Worm (Caenorhabditis elegans): ENCODE data around the gene msp-57.

DNA sequence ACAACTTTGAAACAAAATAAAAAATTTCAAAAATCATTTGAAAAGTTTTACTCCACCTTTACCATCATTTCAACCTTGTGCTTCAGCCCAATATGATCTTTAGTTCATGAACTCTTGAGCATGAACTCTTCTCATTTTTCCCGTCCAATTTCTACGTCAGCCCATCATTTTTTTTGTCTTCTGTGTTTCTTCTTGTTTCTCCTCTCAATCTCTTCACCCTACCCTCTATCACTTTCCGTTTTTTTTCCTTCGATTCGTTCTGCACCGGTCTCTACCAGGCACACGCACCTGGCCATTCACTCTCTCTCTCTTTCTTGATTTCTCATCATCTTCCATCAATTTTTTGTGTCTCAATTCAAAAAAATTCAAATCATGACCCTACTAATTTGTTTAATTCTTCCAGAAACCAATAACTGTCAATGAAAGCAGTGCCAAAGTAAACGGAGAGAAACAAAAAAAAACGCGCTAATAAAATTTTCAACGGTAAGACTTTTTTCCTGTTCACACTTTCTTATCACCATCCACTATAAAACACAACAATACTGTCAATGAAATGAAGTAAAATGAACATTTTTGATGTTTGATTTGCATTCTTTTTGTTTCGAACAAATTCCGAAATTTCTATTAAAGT, 20.6 kb downstream of the msp-57 start, which contains the start of gene pygo-1:
- TF ChIP-seq cog-1 (tag; optimal IDR thresholded peaks at IDR 0.05) (no peak), flt-1 (GFP tag; IDR thresholded peaks at IDR 0.05) (no peak), ztf-29 (GFP tag; IDR thresholded peaks at IDR 0.05) (no peak), ztf-23 (GFP tag; IDR thresholded peaks at IDR 0.05) (no peak), ref-1 (GFP tag; conservative IDR thresholded peaks at IDR 0.05) (no peak), T22C8.4 (GFP tag; IDR thresholded peaks at IDR 0.05) (no peak), klf-2 (GFP tag; conservative IDR thresholded peaks at IDR 0.05) (no peak)

All from whole organism, midembryonic.